Worm (Caenorhabditis elegans) whole organism, mixed stage, embryonic: ENCODE measurements around the gene ceh-37.

Experiments
- M03D4.4 ChIP-seq: sonication (generic microtip); optimal IDR thresholded peaks from 2 replicates; lab custom pipeline; 2017; ENCODE audit warnings: mild to moderate bottlenecking, missing genetic modification characterization, missing compliant biosample characterization
- bed-3 ChIP-seq: fragments of 200-800 bp; sonication (Bioruptor generic); optimal IDR thresholded peaks from 3 replicates; lab custom pipeline; 2018; ENCODE audit warnings: mild to moderate bottlenecking, missing genetic modification characterization, moderate library complexity, missing compliant biosample characterization
- blmp-1 ChIP-seq: fragments of 150-350 bp; optimal IDR thresholded peaks from 2 replicates; lab custom pipeline; 2014; ENCODE audit warnings: missing biosample characterization, missing genetic modification characterization
- ceh-39 ChIP-seq: fragments of 150-350 bp; optimal IDR thresholded peaks from 2 replicates; lab custom pipeline; 2014; ENCODE audit warnings: missing biosample characterization, missing genetic modification characterization
- ceh-83 ChIP-seq: fragments of 200-800 bp; sonication (Bioruptor generic); optimal IDR thresholded peaks from 2 replicates; lab custom pipeline; 2018; ENCODE audit warnings: mild to moderate bottlenecking, missing genetic modification characterization, missing compliant biosample characterization
- ces-1 ChIP-seq: fragments of 150-350 bp; optimal IDR thresholded peaks from 2 replicates; lab custom pipeline; 2014; ENCODE audit warnings: missing biosample characterization, missing genetic modification reagents, missing genetic modification characterization
- cnd-1 ChIP-seq: fragments of 200-800 bp; sonication (Bioruptor generic); optimal IDR thresholded peaks from 2 replicates; lab custom pipeline; 2018; ENCODE audit warnings: mild to moderate bottlenecking, missing genetic modification characterization, missing compliant biosample characterization
- drap-1 ChIP-seq: fragments of 200-800 bp; sonication (Bioruptor generic); optimal IDR thresholded peaks from 3 replicates; lab custom pipeline; 2018; ENCODE audit warnings: mild to moderate bottlenecking, missing genetic modification characterization, missing compliant biosample characterization
- elt-1 ChIP-seq: sonication (generic microtip); optimal IDR thresholded peaks from 2 replicates; lab custom pipeline; 2017; ENCODE audit warnings: missing genetic modification characterization, mild to moderate bottlenecking, missing compliant biosample characterization, antibody characterized with exemption, moderate library complexity, borderline replicate concordance; ENCODE audit not compliant: insufficient read depth
- elt-3 ChIP-seq: fragments of 150-350 bp; optimal IDR thresholded peaks from 2 replicates; lab custom pipeline; 2014; ENCODE audit warnings: missing biosample characterization, missing genetic modification characterization
- flh-1 ChIP-seq: fragments of 200-800 bp; sonication (Bioruptor generic); optimal IDR thresholded peaks from 2 replicates; lab custom pipeline; 2018; ENCODE audit warnings: mild to moderate bottlenecking, missing genetic modification characterization, moderate library complexity, missing compliant biosample characterization
- ham-2 ChIP-seq: fragments of 200-800 bp; sonication (Bioruptor generic); optimal IDR thresholded peaks from 2 replicates; lab custom pipeline; 2018; ENCODE audit warnings: mild to moderate bottlenecking, missing genetic modification characterization, missing compliant biosample characterization
- hlh-1 ChIP-seq: fragments of 150-350 bp; optimal IDR thresholded peaks from 2 replicates; lab custom pipeline; 2014; ENCODE audit warnings: missing biosample characterization, missing genetic modification reagents, missing genetic modification characterization
- lin-13 ChIP-seq: fragments of 150-350 bp; optimal IDR thresholded peaks from 2 replicates; lab custom pipeline; 2014; ENCODE audit warnings: missing biosample characterization, missing genetic modification characterization
- lin-32 ChIP-seq: fragments of 200-800 bp; sonication (Bioruptor generic); optimal IDR thresholded peaks from 2 replicates; lab custom pipeline; 2018; ENCODE audit warnings: mild to moderate bottlenecking, missing genetic modification characterization, missing compliant biosample characterization
- lsy-2 ChIP-seq: fragments of 150-350 bp; optimal IDR thresholded peaks from 2 replicates; lab custom pipeline; 2014; ENCODE audit warnings: missing biosample characterization, missing genetic modification characterization
- mab-5 ChIP-seq: fragments of 150-350 bp; optimal IDR thresholded peaks from 2 replicates; lab custom pipeline; 2014; ENCODE audit warnings: missing biosample characterization, missing genetic modification characterization
- mep-1 ChIP-seq: fragments of 150-350 bp; optimal IDR thresholded peaks from 2 replicates; lab custom pipeline; 2017; ENCODE audit warnings: missing biosample characterization, missing genetic modification reagents, missing genetic modification characterization, inconsistent platforms
- mls-2 ChIP-seq: sonication (generic microtip); optimal IDR thresholded peaks from 2 replicates; lab custom pipeline; 2016; ENCODE audit warnings: mild to moderate bottlenecking, missing genetic modification characterization, moderate library complexity, missing compliant biosample characterization
- nhr-12 ChIP-seq: fragments of 150-350 bp; optimal IDR thresholded peaks from 2 replicates; lab custom pipeline; 2014; ENCODE audit warnings: missing biosample characterization, missing genetic modification characterization
- nhr-2 ChIP-seq: fragments of 150-350 bp; optimal IDR thresholded peaks from 2 replicates; lab custom pipeline; 2014; ENCODE audit warnings: missing biosample characterization, missing genetic modification characterization
- nhr-237 ChIP-seq: fragments of 150-350 bp; optimal IDR thresholded peaks from 2 replicates; lab custom pipeline; 2014; ENCODE audit warnings: missing biosample characterization, missing genetic modification characterization
- nhr-28 ChIP-seq: fragments of 150-350 bp; optimal IDR thresholded peaks from 2 replicates; lab custom pipeline; 2014; ENCODE audit warnings: missing biosample characterization, missing genetic modification characterization
- nhr-76 ChIP-seq: sonication (generic microtip); optimal IDR thresholded peaks from 2 replicates; lab custom pipeline; 2017; ENCODE audit warnings: missing biosample characterization, missing genetic modification characterization
- pha-4 ChIP-seq: fragments of 150-350 bp; optimal IDR thresholded peaks from 2 replicates; lab custom pipeline; 2018; ENCODE audit warnings: missing biosample characterization, missing genetic modification reagents, missing genetic modification characterization
- sem-2 ChIP-seq: fragments of 200-800 bp; sonication (Bioruptor generic); optimal IDR thresholded peaks from 2 replicates; lab custom pipeline; 2018; ENCODE audit warnings: mild to moderate bottlenecking, missing genetic modification characterization, missing compliant biosample characterization
- snpc-4 ChIP-seq: fragments of 150-350 bp; optimal IDR thresholded peaks from 2 replicates; lab custom pipeline; 2014; ENCODE audit warnings: missing biosample characterization, missing genetic modification characterization
- sptf-1 ChIP-seq: sonication (generic microtip); optimal IDR thresholded peaks from 2 replicates; lab custom pipeline; 2017; ENCODE audit warnings: mild to moderate bottlenecking, missing genetic modification characterization, moderate library complexity, missing compliant biosample characterization
- tbx-8 ChIP-seq: fragments of 200-800 bp; sonication (Bioruptor generic); optimal IDR thresholded peaks from 2 replicates; lab custom pipeline; 2018; ENCODE audit warnings: mild to moderate bottlenecking, missing genetic modification characterization, moderate library complexity, missing compliant biosample characterization
- unc-120 ChIP-seq: sonication (generic microtip); optimal IDR thresholded peaks from 2 replicates; lab custom pipeline; 2017; ENCODE audit warnings: missing genetic modification characterization, missing compliant biosample characterization; ENCODE audit not compliant: poor library complexity, severe bottlenecking
- unc-62 ChIP-seq: fragments of 150-350 bp; optimal IDR thresholded peaks from 2 replicates; lab custom pipeline; 2014; ENCODE audit warnings: missing biosample characterization, missing genetic modification reagents, missing genetic modification characterization
- zip-8 ChIP-seq: fragments of 150-350 bp; optimal IDR thresholded peaks from 2 replicates; lab custom pipeline; 2014; ENCODE audit warnings: missing biosample characterization, missing genetic modification characterization
- ztf-11 ChIP-seq: fragments of 150-350 bp; optimal IDR thresholded peaks from 2 replicates; lab custom pipeline; 2014; ENCODE audit warnings: missing biosample characterization, missing genetic modification characterization

ceh-37 gene

ce11 chrX:14214520-14215023, 6.8 kb upstream of the ceh-37 start, which contains the start of gene K06G5.1:
K06G5.1 (plus strand) TSS chrX:14214973.
- no peak for TF ChIP-seq tbx-8 (GFP tag; lab: Kevin White, UChicago)
- TF ChIP-seq ham-2 (GFP tag; lab: Kevin White, UChicago), result no peak
- TF ChIP-seq ceh-39 (tag; lab: Kevin White, UChicago), result no peak
- TF ChIP-seq cnd-1, result no peak
- TF ChIP-seq mls-2 (tag; lab: Kevin White, UChicago), result no peak
- TF ChIP-seq ces-1, result no peak
- TF ChIP-seq lsy-2 (tag; lab: Kevin White, UChicago), result no peak
- no peak for TF ChIP-seq M03D4.4
- TF ChIP-seq nhr-12 (tag; lab: Kevin White, UChicago), result no peak

ce11 chrX:14213314-14213713, 5.5 kb upstream of the ceh-37 start:
- no peak for TF ChIP-seq M03D4.4
- no peak for TF ChIP-seq lin-32 (GFP tag; lab: Kevin White, UChicago)
- TF ChIP-seq bed-3 (GFP tag; lab: Kevin White, UChicago), result no peak
- TF ChIP-seq mab-5, result no peak
- no peak for TF ChIP-seq zip-8 (tag; lab: Kevin White, UChicago)
- TF ChIP-seq drap-1 (GFP tag; lab: Kevin White, UChicago), result no peak
- TF ChIP-seq mep-1 (tag; lab: Kevin White, UChicago), result no peak
- no peak for TF ChIP-seq ces-1
- no peak for TF ChIP-seq nhr-76
- no peak for TF ChIP-seq blmp-1 (tag; lab: Kevin White, UChicago)
- TF ChIP-seq ceh-39 (tag; lab: Kevin White, UChicago), result no peak
- no peak for TF ChIP-seq nhr-12 (tag; lab: Kevin White, UChicago)
- TF ChIP-seq cnd-1, result no peak
- TF ChIP-seq lin-13, result no peak
- TF ChIP-seq flh-1, result no peak
- no peak for TF ChIP-seq nhr-28
- no peak for TF ChIP-seq snpc-4 (tag; lab: Kevin White, UChicago)
- no peak for TF ChIP-seq mls-2 (tag; lab: Kevin White, UChicago)
- TF ChIP-seq sptf-1 (tag; lab: Kevin White, UChicago), result no peak
- no peak for TF ChIP-seq unc-62 (GFP tag; lab: Kevin White, UChicago)

ce11 chrX:14206321-14206720, 1.5 kb downstream of the ceh-37 start:
- no peak for TF ChIP-seq nhr-237 (tag; lab: Kevin White, UChicago)
- TF ChIP-seq nhr-28, result no peak
- TF ChIP-seq, all 35 proteins: peak for 0

- TF ChIP-seq tbx-8 (GFP tag; lab: Kevin White, UChicago) (no peak), ham-2 (GFP tag; lab: Kevin White, UChicago) (no peak), elt-1 (no peak), unc-120 (tag; lab: Kevin White, UChicago) (no peak), snpc-4 (tag; lab: Kevin White, UChicago) (no peak), sem-2 (GFP tag; lab: Kevin White, UChicago) (no peak), nhr-28 (no peak), mep-1 (tag; lab: Kevin White, UChicago) (no peak), ztf-11 (no peak), pha-4 (no peak), flh-1 (no peak)
Observed at ce11 chrX:14194251-14194650, 13.5 kb downstream of the ceh-37 start.

ce11 chrX:14186466-14186865, 21.3 kb downstream of the ceh-37 start, which contains the start of gene ceh-36:
ceh-36 (minus strand) TSS chrX:14186566.
- TF ChIP-seq lin-32 (GFP tag; lab: Kevin White, UChicago) (no peak), mab-5 (no peak), ceh-39 (tag; lab: Kevin White, UChicago) (no peak), ces-1 (no peak), unc-120 (tag; lab: Kevin White, UChicago) (no peak), flh-1 (no peak), ceh-83 (GFP tag; lab: Kevin White, UChicago) (no peak)

- TF ChIP-seq tbx-8 (GFP tag; lab: Kevin White, UChicago) (no peak), hlh-1 (tag; lab: Kevin White, UChicago) (no peak), ces-1 (no peak), elt-3 (tag; lab: Kevin White, UChicago) (no peak), ceh-83 (GFP tag; lab: Kevin White, UChicago) (no peak), mls-2 (tag; lab: Kevin White, UChicago) (no peak), pha-4 (no peak), mep-1 (tag; lab: Kevin White, UChicago) (no peak), unc-120 (tag; lab: Kevin White, UChicago) (no peak), M03D4.4 (no peak), nhr-76 (no peak), flh-1 (no peak), cnd-1 (no peak), nhr-237 (tag; lab: Kevin White, UChicago) (no peak), sptf-1 (tag; lab: Kevin White, UChicago) (no peak), nhr-2 (tag; lab: Kevin White, UChicago) (no peak)
Observed at ce11 chrX:14185631-14186030, 22.2 kb downstream of the ceh-37 start.
